Fruit fly (Drosophila melanogaster) whole organism, embryonic: Measurements from ENCODE around the gene CG42538.

Experiments used
- B-H2 ChIP-seq: fragments of 200-800 bp; sonication (Bioruptor generic); optimal IDR thresholded peaks from 2 replicates; lab custom pipeline; 2018; ENCODE audit warnings: missing biosample characterization, mild to moderate bottlenecking, missing genetic modification characterization
- Blimp-1 ChIP-seq: fragments of 200-800 bp; sonication (Bioruptor generic); optimal IDR thresholded peaks from 3 replicates; lab custom pipeline; 2018; ENCODE audit warnings: missing biosample characterization, missing genetic modification characterization, mild to moderate bottlenecking, moderate library complexity, missing genetic modification reagents
- C15 ChIP-seq: fragments of 200-800 bp; sonication (Bioruptor generic); IDR thresholded peaks from 3 replicates; pipeline ENCODE4 v1.3.6; 2022; ENCODE audit warnings: missing biosample characterization, missing genetic modification characterization
- CG10267 ChIP-seq: fragments of 200-800 bp; sonication (Bioruptor generic); optimal IDR thresholded peaks from 2 replicates; lab custom pipeline; 2018; ENCODE audit warnings: missing biosample characterization, mild to moderate bottlenecking, missing genetic modification characterization, moderate library complexity
- CG10959 ChIP-seq: fragments of 200-800 bp; sonication (Bioruptor generic); IDR thresholded peaks from 2 replicates; pipeline ENCODE4 v1.3.6; 2022; ENCODE audit warnings: missing biosample characterization, missing genetic modification characterization
- CG10979 ChIP-seq: fragments of 200-800 bp; sonication (Bioruptor generic); optimal IDR thresholded peaks from 2 replicates; lab custom pipeline; 2018; ENCODE audit warnings: missing biosample characterization, mild to moderate bottlenecking, missing genetic modification characterization, moderate library complexity
- CG11504 ChIP-seq: fragments of 200-800 bp; sonication (Bioruptor generic); optimal IDR thresholded peaks from 3 replicates; lab custom pipeline; 2019; ENCODE audit warnings: missing biosample characterization, mild to moderate bottlenecking, missing genetic modification characterization, moderate library complexity
- CG12104 ChIP-seq: fragments of 200-800 bp; sonication (Bioruptor generic); optimal IDR thresholded peaks from 3 replicates; lab custom pipeline; 2016; ENCODE audit warnings: missing biosample characterization, missing genetic modification characterization
- CG12391 ChIP-seq: fragments of 200-800 bp; sonication (Bioruptor generic); optimal IDR thresholded peaks from 3 replicates; lab custom pipeline; 2018; ENCODE audit warnings: missing biosample characterization, mild to moderate bottlenecking, missing genetic modification characterization, moderate library complexity
- CG13424 ChIP-seq: fragments of 200-800 bp; sonication (Bioruptor generic); optimal IDR thresholded peaks from 2 replicates; lab custom pipeline; 2019; ENCODE audit warnings: missing biosample characterization, mild to moderate bottlenecking, missing genetic modification characterization, moderate library complexity
- CG1603 ChIP-seq: fragments of 200-800 bp; sonication (Bioruptor generic); optimal IDR thresholded peaks from 2 replicates; lab custom pipeline; 2019; ENCODE audit warnings: missing biosample characterization, mild to moderate bottlenecking, missing genetic modification characterization, moderate library complexity
- CG17361 ChIP-seq: fragments of 200-800 bp; sonication (Bioruptor generic); IDR thresholded peaks from 3 replicates; pipeline ENCODE4 v1.3.6; 2022; ENCODE audit warnings: missing biosample characterization, missing genetic modification characterization
- CG17829 ChIP-seq: fragments of 200-800 bp; optimal IDR thresholded peaks from 2 replicates; lab custom pipeline; 2019; ENCODE audit warnings: missing biosample characterization, mild to moderate bottlenecking, missing genetic modification characterization, moderate library complexity
- CG18262 ChIP-seq: fragments of 200-800 bp; optimal IDR thresholded peaks from 3 replicates; lab custom pipeline; 2019; ENCODE audit warnings: missing biosample characterization, mild to moderate bottlenecking, missing genetic modification characterization, moderate library complexity
- CG2116 ChIP-seq: fragments of 200-800 bp; sonication (Bioruptor generic); optimal IDR thresholded peaks from 3 replicates; lab custom pipeline; 2018; ENCODE audit warnings: missing biosample characterization, mild to moderate bottlenecking, missing genetic modification characterization
- CG2678 ChIP-seq: fragments of 200-800 bp; sonication (Bioruptor generic); optimal IDR thresholded peaks from 3 replicates; lab custom pipeline; 2019; ENCODE audit warnings: missing biosample characterization, mild to moderate bottlenecking, missing genetic modification characterization, moderate library complexity
- CG31441 ChIP-seq: fragments of 200-800 bp; sonication (Bioruptor generic); IDR thresholded peaks from 2 replicates; pipeline ENCODE4 v1.3.6; 2022; ENCODE audit warnings: missing biosample characterization, missing genetic modification characterization
- CG42726 ChIP-seq: fragments of 200-800 bp; sonication (Bioruptor generic); IDR thresholded peaks from 2 replicates; pipeline ENCODE4 v1.3.6; 2022; ENCODE audit warnings: missing biosample characterization, missing genetic modification characterization; ENCODE audit not compliant: partially characterized antibody
- CG6689 ChIP-seq: fragments of 200-800 bp; sonication (Bioruptor generic); IDR thresholded peaks from 2 replicates; pipeline ENCODE4 v1.3.6; 2022; ENCODE audit warnings: missing biosample characterization, missing genetic modification characterization
- CG6791 ChIP-seq: fragments of 200-800 bp; sonication (Bioruptor generic); IDR thresholded peaks from 3 replicates; pipeline ENCODE4 v1.3.6; 2022; ENCODE audit warnings: missing biosample characterization, missing genetic modification characterization; ENCODE audit not compliant: partially characterized antibody
- CG7556 ChIP-seq: fragments of 200-800 bp; sonication (Bioruptor generic); optimal IDR thresholded peaks from 2 replicates; lab custom pipeline; 2017; ENCODE audit warnings: missing biosample characterization, mild to moderate bottlenecking, missing genetic modification characterization
- CG7839 ChIP-seq: fragments of 200-800 bp; sonication (Bioruptor generic); optimal IDR thresholded peaks from 3 replicates; lab custom pipeline; 2018; ENCODE audit warnings: missing biosample characterization, mild to moderate bottlenecking, missing genetic modification characterization, moderate library complexity
- E2f2 ChIP-seq: fragments of 200-800 bp; sonication (Bioruptor generic); IDR thresholded peaks from 2 replicates; pipeline ENCODE4 v1.3.6; 2022; ENCODE audit warnings: missing biosample characterization, missing genetic modification characterization
- Fer1 ChIP-seq: fragments of 200-800 bp; sonication (Bioruptor generic); optimal IDR thresholded peaks from 2 replicates; lab custom pipeline; 2017; ENCODE audit warnings: missing biosample characterization, mild to moderate bottlenecking, missing genetic modification characterization
- Med ChIP-seq: fragments of 200-800 bp; sonication (Bioruptor generic); peaks from one replicate; lab custom pipeline; 2016; ENCODE audit warnings: missing biosample characterization, missing genetic modification characterization, mild to moderate bottlenecking, inconsistent platforms, moderate library complexity
- Oli ChIP-seq: fragments of 200-800 bp; sonication (Bioruptor generic); optimal IDR thresholded peaks from 2 replicates; lab custom pipeline; 2018; ENCODE audit warnings: missing biosample characterization, mild to moderate bottlenecking, missing genetic modification characterization, moderate library complexity
- Pdp1 ChIP-seq, 2 experiments: fragments of 200-800 bp; sonication (Bioruptor generic); optimal IDR thresholded peaks; 3 replicates each; lab custom pipeline; 2016; ENCODE audit warnings: missing biosample characterization in 2 of 2, missing genetic modification characterization in 2 of 2, mild to moderate bottlenecking in 1 of 2, moderate library complexity in 1 of 2
- Sox100B ChIP-seq: fragments of 200-800 bp; sonication (Bioruptor generic); optimal IDR thresholded peaks from 3 replicates; lab custom pipeline; 2018; ENCODE audit warnings: missing biosample characterization, mild to moderate bottlenecking, missing genetic modification characterization
- Sox102F ChIP-seq: fragments of 200-800 bp; sonication (Bioruptor generic); optimal IDR thresholded peaks from 2 replicates; lab custom pipeline; 2018; ENCODE audit warnings: missing biosample characterization, mild to moderate bottlenecking, missing genetic modification characterization, moderate library complexity
- bsh ChIP-seq, 2 experiments: fragments of 200-800 bp; sonication (Bioruptor generic); optimal IDR thresholded peaks; 2 replicates each; lab custom pipeline; 2017 to 2018; ENCODE audit warnings: mild to moderate bottlenecking in 2 of 2, missing biosample characterization in 2 of 2, missing genetic modification characterization in 2 of 2, moderate library complexity in 1 of 2
- chinmo ChIP-seq: fragments of 200-800 bp; sonication (Bioruptor generic); IDR thresholded peaks from 4 replicates; pipeline ENCODE4 v1.3.6; 2022; ENCODE audit warnings: missing biosample characterization, missing genetic modification characterization; ENCODE audit not compliant: partially characterized antibody
- dmrt99B ChIP-seq: fragments of 200-800 bp; sonication (Bioruptor generic); optimal IDR thresholded peaks from 2 replicates; lab custom pipeline; 2018; ENCODE audit warnings: missing biosample characterization, mild to moderate bottlenecking, missing genetic modification characterization, moderate library complexity
- emc ChIP-seq: fragments of 200-800 bp; sonication (Bioruptor generic); optimal IDR thresholded peaks from 2 replicates; lab custom pipeline; 2016; ENCODE audit warnings: missing biosample characterization, missing genetic modification characterization
- gem ChIP-seq: fragments of 200-800 bp; sonication (Bioruptor generic); optimal IDR thresholded peaks from 2 replicates; lab custom pipeline; 2019; ENCODE audit warnings: missing biosample characterization, mild to moderate bottlenecking, missing genetic modification characterization, moderate library complexity
- nerfin-2 ChIP-seq: fragments of 200-800 bp; sonication (Bioruptor generic); IDR thresholded peaks from 2 replicates; pipeline ENCODE4 v1.3.6; 2022; ENCODE audit warnings: missing biosample characterization, missing genetic modification characterization; ENCODE audit not compliant: partially characterized antibody
- peb ChIP-seq: fragments of 200-800 bp; sonication (Bioruptor generic); IDR thresholded peaks from 2 replicates; pipeline ENCODE4 v1.3.6; 2022; ENCODE audit warnings: missing biosample characterization, missing genetic modification characterization
- psq ChIP-seq: fragments of 200-800 bp; sonication (Bioruptor generic); optimal IDR thresholded peaks from 2 replicates; lab custom pipeline; 2017; ENCODE audit warnings: missing biosample characterization, missing genetic modification characterization
- sens ChIP-seq: fragments of 200-800 bp; sonication (Bioruptor generic); peaks from one replicate; lab custom pipeline; 2016; ENCODE audit warnings: missing biosample characterization, missing genetic modification characterization
- slp2 ChIP-seq: fragments of 200-800 bp; sonication (Bioruptor generic); optimal IDR thresholded peaks from 2 replicates; lab custom pipeline; 2016; ENCODE audit warnings: missing biosample characterization, missing genetic modification characterization
- so ChIP-seq: fragments of 200-800 bp; sonication (Bioruptor generic); IDR thresholded peaks from 3 replicates; pipeline ENCODE4 v1.3.6; 2022; ENCODE audit warnings: missing biosample characterization, missing genetic modification characterization
- sob ChIP-seq: fragments of 200-800 bp; sonication (Bioruptor generic); IDR thresholded peaks from 2 replicates; pipeline ENCODE4 v1.3.6; 2022; ENCODE audit warnings: missing biosample characterization, missing genetic modification characterization
- tll ChIP-seq, 2 experiments: fragments of 200-800 bp in 1 of 2; fragments of >200 bp in 1 of 2; sonication (Bioruptor generic) in 1 of 2; optimal IDR thresholded peaks; 2 replicates each; lab custom pipeline; 2017 to 2019; ENCODE audit warnings: missing biosample characterization in 2 of 2, missing genetic modification characterization in 2 of 2, mild to moderate bottlenecking in 1 of 2, moderate library complexity in 1 of 2
- vnd ChIP-seq: fragments of 200-800 bp; sonication (Bioruptor generic); IDR thresholded peaks from 3 replicates; pipeline ENCODE4 v1.3.6; 2022; ENCODE audit warnings: missing biosample characterization, missing genetic modification characterization; ENCODE audit not compliant: partially characterized antibody
- zen ChIP-seq: fragments of 200-800 bp; sonication (Bioruptor generic); optimal IDR thresholded peaks from 3 replicates; lab custom pipeline; 2018; ENCODE audit warnings: missing biosample characterization, mild to moderate bottlenecking, missing genetic modification characterization, moderate library complexity

Gene CG42538

dm6 chr3L:16023020-16023648, 11.2 kb upstream of the CG42538 start, which contains the start of gene Notum (continued):
- TF ChIP-seq CG6791 (GFP tag; lab: Robert Waterston, UW) (peak; percentile 52; the same call in 1 of the 3 replicates), chinmo (0 out of 4 replicates have a peak, but pooled peaks have one; percentile 70), CG42726 (GFP tag; lab: Robert Waterston, UW) (0 out of 2 replicates have a peak, but pooled peaks have one; percentile 7), CG12104 (no peak), Oli (tag; lab: Kevin White, UChicago) (no peak), zen (tag; lab: Kevin White, UChicago) (peak; percentile 13), sob (GFP tag; lab: Robert Waterston, UW) (0 out of 2 replicates have a peak, but pooled peaks have one; percentile 11), nerfin-2 (GFP tag; lab: Robert Waterston, UW) (no peak)
- TF ChIP-seq, all 482 proteins: peak for 60

- TF ChIP-seq peb: no peak
- TF ChIP-seq CG2116 (GFP tag; lab: Kevin White, UChicago): no peak
- TF ChIP-seq CG7839 (tag; lab: Kevin White, UChicago): peak; percentile 3
- TF ChIP-seq CG18262: peak; percentile 56
- TF ChIP-seq slp2 (GFP tag; lab: Kevin White, UChicago): peak; percentile 4
- TF ChIP-seq Med: peak; percentile 41
- TF ChIP-seq CG11504: peak; percentile 40
- TF ChIP-seq vnd: no peak
- no peak for TF ChIP-seq tll (GFP tag; optimal IDR thresholded peaks at IDR 0.05; lab: Kevin White, UChicago)
- peak in 1 of 2 experiments; percentile 8 for TF ChIP-seq bsh (GFP tag; optimal IDR thresholded peaks at IDR 0.05; lab: Kevin White, UChicago)
- TF ChIP-seq emc (GFP tag; lab: Kevin White, UChicago): no peak
- TF ChIP-seq E2f2 (GFP tag; lab: Robert Waterston, UW): no peak
- TF ChIP-seq Fer1 (GFP tag; lab: Kevin White, UChicago): no peak
- TF ChIP-seq sens: peak; percentile 89
- TF ChIP-seq Pdp1 (GFP tag; optimal IDR thresholded peaks at IDR 0.05; lab: Kevin White, UChicago): peak in 1 of 2 experiments; percentile 38
- TF ChIP-seq CG6689 (GFP tag; lab: Robert Waterston, UW): 0 out of 2 replicates have a peak, but pooled peaks have one; percentile 17
- TF ChIP-seq Blimp-1 (GFP tag; lab: Kevin White, UChicago): peak; percentile 27
- peak; percentile 31 for TF ChIP-seq Sox100B (GFP tag; lab: Kevin White, UChicago)
- TF ChIP-seq B-H2 (GFP tag; lab: Kevin White, UChicago): no peak
- peak; percentile 27 for TF ChIP-seq dmrt99B
- 0 out of 2 replicates have a peak, but pooled peaks have one; percentile 25 for TF ChIP-seq CG31441 (GFP tag; lab: Robert Waterston, UW)
- TF ChIP-seq CG7556: peak; percentile 6
- TF ChIP-seq CG10979 (tag; lab: Kevin White, UChicago): peak; percentile 50
- TF ChIP-seq Oli (tag; lab: Kevin White, UChicago): peak; percentile 31
- TF ChIP-seq CG2678 (tag; lab: Kevin White, UChicago): peak; percentile 31
- TF ChIP-seq CG17829 (tag; lab: Kevin White, UChicago): peak; percentile 24
- TF ChIP-seq CG17361 (GFP tag; lab: Robert Waterston, UW): peak; percentile 56
- TF ChIP-seq CG10267 (tag; lab: Kevin White, UChicago): peak; percentile 20
- TF ChIP-seq CG10959 (GFP tag; lab: Robert Waterston, UW): no peak
- no peak for TF ChIP-seq CG12391
- TF ChIP-seq C15 (GFP tag; lab: Robert Waterston, UW): no peak
- no peak for TF ChIP-seq psq (GFP tag; lab: Kevin White, UChicago)
- TF ChIP-seq CG13424: peak; percentile 10
- peak; percentile 46 for TF ChIP-seq gem (tag; lab: Kevin White, UChicago)
- peak; percentile 15 for TF ChIP-seq Sox102F
- TF ChIP-seq so (GFP tag; lab: Robert Waterston, UW): no peak
- peak; percentile 13 for TF ChIP-seq CG1603 (tag; lab: Kevin White, UChicago)
These were observed 9.9 kb upstream of the CG42538 start for dm6 chr3L:16024276-16025019.
